Fruit fly (Drosophila melanogaster) whole organism, embryonic: Measurements from ENCODE around the gene jv.

ENCODE experiments used
- Abd-B ChIP-seq: fragments of 200-800 bp; sonication (Bioruptor generic); optimal IDR thresholded peaks from 2 replicates; lab custom pipeline; 2018; ENCODE audit warnings: missing biosample characterization, mild to moderate bottlenecking, missing genetic modification characterization, moderate library complexity
- Asciz ChIP-seq: fragments of 200-800 bp; sonication (Bioruptor generic); optimal IDR thresholded peaks from 2 replicates; lab custom pipeline; 2017; ENCODE audit warnings: missing biosample characterization, mild to moderate bottlenecking, missing genetic modification characterization, missing genetic modification reagents
- BEAF-32 ChIP-seq: fragments of 200-800 bp; sonication (Bioruptor generic); optimal IDR thresholded peaks from 3 replicates; lab custom pipeline; 2017; ENCODE audit warnings: missing biosample characterization, missing genetic modification characterization, mild to moderate bottlenecking, moderate library complexity, missing genetic modification reagents
- CG10274 ChIP-seq: fragments of 200-800 bp; sonication (Bioruptor generic); optimal IDR thresholded peaks from 3 replicates; lab custom pipeline; 2017; ENCODE audit warnings: missing biosample characterization, mild to moderate bottlenecking, missing genetic modification characterization
- CG10462 ChIP-seq: fragments of 200-800 bp; sonication (Bioruptor generic); optimal IDR thresholded peaks from 2 replicates; lab custom pipeline; 2016; ENCODE audit warnings: missing biosample characterization, missing genetic modification characterization
- CG10979 ChIP-seq: fragments of 200-800 bp; sonication (Bioruptor generic); optimal IDR thresholded peaks from 2 replicates; lab custom pipeline; 2018; ENCODE audit warnings: missing biosample characterization, mild to moderate bottlenecking, missing genetic modification characterization, moderate library complexity
- CG11398 ChIP-seq: fragments of 200-800 bp; sonication (Bioruptor generic); optimal IDR thresholded peaks from 2 replicates; lab custom pipeline; 2016; ENCODE audit warnings: missing biosample characterization, missing genetic modification characterization
- CG13287 ChIP-seq: fragments of 200-800 bp; sonication (Bioruptor generic); IDR thresholded peaks from 2 replicates; pipeline ENCODE4 v1.3.6; 2022; ENCODE audit warnings: missing biosample characterization, missing genetic modification characterization; ENCODE audit not compliant: partially characterized antibody
- CG16813 ChIP-seq: fragments of 200-800 bp; sonication (Bioruptor generic); IDR thresholded peaks from 3 replicates; pipeline ENCODE4 v1.3.6; 2022; ENCODE audit warnings: missing biosample characterization, missing genetic modification characterization; ENCODE audit not compliant: partially characterized antibody
- CG17385 ChIP-seq: fragments of 200-800 bp; sonication (Bioruptor generic); optimal IDR thresholded peaks from 3 replicates; lab custom pipeline; 2018; ENCODE audit warnings: missing biosample characterization, mild to moderate bottlenecking, missing genetic modification characterization
- CG17912 ChIP-seq: fragments of 200-800 bp; sonication (Bioruptor generic); optimal IDR thresholded peaks from 2 replicates; lab custom pipeline; 2018; ENCODE audit warnings: missing biosample characterization, mild to moderate bottlenecking, missing genetic modification characterization
- CG18011 ChIP-seq: fragments of 200-800 bp; sonication (Bioruptor generic); optimal IDR thresholded peaks from 2 replicates; lab custom pipeline; 2017; ENCODE audit warnings: missing biosample characterization, missing genetic modification characterization, mild to moderate bottlenecking, moderate library complexity, missing genotype
- CG1832 ChIP-seq: fragments of 200-800 bp; sonication (Bioruptor generic); optimal IDR thresholded peaks from 2 replicates; lab custom pipeline; 2017; ENCODE audit warnings: missing biosample characterization, mild to moderate bottlenecking, missing genetic modification characterization, inconsistent platforms
- CG31388 ChIP-seq: fragments of 200-800 bp; sonication (Bioruptor generic); optimal IDR thresholded peaks from 2 replicates; lab custom pipeline; 2016; ENCODE audit warnings: missing biosample characterization, missing genetic modification characterization
- CG33557 ChIP-seq: fragments of 200-800 bp; sonication (Bioruptor generic); optimal IDR thresholded peaks from 2 replicates; lab custom pipeline; 2019; ENCODE audit warnings: missing biosample characterization, mild to moderate bottlenecking, missing genetic modification characterization, moderate library complexity
- CG42726 ChIP-seq: fragments of 200-800 bp; sonication (Bioruptor generic); IDR thresholded peaks from 2 replicates; pipeline ENCODE4 v1.3.6; 2022; ENCODE audit warnings: missing biosample characterization, missing genetic modification characterization; ENCODE audit not compliant: partially characterized antibody
- CG6272 ChIP-seq: fragments of 200-800 bp; sonication (Bioruptor generic); IDR thresholded peaks from 2 replicates; pipeline ENCODE4 v1.3.6; 2022; ENCODE audit warnings: missing biosample characterization, missing genetic modification characterization
- CG6791 ChIP-seq: fragments of 200-800 bp; sonication (Bioruptor generic); IDR thresholded peaks from 3 replicates; pipeline ENCODE4 v1.3.6; 2022; ENCODE audit warnings: missing biosample characterization, missing genetic modification characterization; ENCODE audit not compliant: partially characterized antibody
- CG7786 ChIP-seq: fragments of 200-800 bp; sonication (Bioruptor generic); optimal IDR thresholded peaks from 2 replicates; lab custom pipeline; 2016; ENCODE audit warnings: missing biosample characterization, missing genetic modification characterization
- CG9727 ChIP-seq: fragments of 200-800 bp; sonication (Bioruptor generic); optimal IDR thresholded peaks from 3 replicates; lab custom pipeline; 2017; ENCODE audit warnings: missing biosample characterization, mild to moderate bottlenecking, missing genetic modification characterization
- CG9876 ChIP-seq: fragments of 200-800 bp; sonication (Bioruptor generic); optimal IDR thresholded peaks from 2 replicates; lab custom pipeline; 2016; ENCODE audit warnings: missing biosample characterization, missing genetic modification characterization
- D19B ChIP-seq: fragments of 200-800 bp; sonication (Bioruptor generic); optimal IDR thresholded peaks from 2 replicates; lab custom pipeline; 2017; ENCODE audit warnings: missing biosample characterization, mild to moderate bottlenecking, missing genetic modification characterization
- Dip3 ChIP-seq: fragments of 200-800 bp; sonication (Bioruptor generic); optimal IDR thresholded peaks from 3 replicates; lab custom pipeline; 2016; ENCODE audit warnings: missing biosample characterization, missing genetic modification characterization
- HmgD ChIP-seq: fragments of 200-800 bp; sonication (Bioruptor generic); optimal IDR thresholded peaks from 3 replicates; lab custom pipeline; 2016; ENCODE audit warnings: missing biosample characterization, missing genetic modification characterization
- Jarid2 ChIP-seq: fragments of 200-800 bp; sonication (Bioruptor generic); optimal IDR thresholded peaks from 3 replicates; lab custom pipeline; 2017; ENCODE audit warnings: mild to moderate bottlenecking, missing biosample characterization, missing genetic modification reagents, missing genetic modification characterization
- MESR4 ChIP-seq: fragments of 200-800 bp; sonication (Bioruptor generic); optimal IDR thresholded peaks from 2 replicates; lab custom pipeline; 2018; ENCODE audit warnings: missing biosample characterization, mild to moderate bottlenecking, missing genetic modification characterization, moderate library complexity
- Myb ChIP-seq: fragments of 200-800 bp; sonication (Bioruptor generic); optimal IDR thresholded peaks from 2 replicates; lab custom pipeline; 2016; ENCODE audit warnings: missing biosample characterization, missing genetic modification characterization
- NfI ChIP-seq: fragments of 200-800 bp; sonication (Bioruptor generic); optimal IDR thresholded peaks from 3 replicates; lab custom pipeline; 2018; ENCODE audit warnings: missing biosample characterization, mild to moderate bottlenecking, missing genetic modification characterization, moderate library complexity
- Opbp ChIP-seq: fragments of 200-800 bp; sonication (Bioruptor generic); IDR thresholded peaks from 3 replicates; pipeline ENCODE4 v1.3.6; 2022; ENCODE audit warnings: missing biosample characterization, missing genetic modification characterization; ENCODE audit not compliant: partially characterized antibody
- YL-1 ChIP-seq: fragments of 200-800 bp; sonication (Bioruptor generic); optimal IDR thresholded peaks from 3 replicates; lab custom pipeline; 2017; ENCODE audit warnings: missing biosample characterization, mild to moderate bottlenecking, missing genetic modification characterization
- chif ChIP-seq, 2 experiments: fragments of 200-800 bp; sonication (Bioruptor generic); optimal IDR thresholded peaks; 3 replicates each; lab custom pipeline; 2016; ENCODE audit warnings: missing biosample characterization in 2 of 2, missing genetic modification characterization in 2 of 2
- croc ChIP-seq: fragments of 200-800 bp; sonication (Bioruptor generic); conservative IDR thresholded peaks from 3 replicates; pipeline ENCODE4 v1.3.6; 2022; ENCODE audit warnings: missing biosample characterization, missing genetic modification characterization
- crp ChIP-seq, 2 experiments: fragments of 200-800 bp; sonication (Bioruptor generic); optimal IDR thresholded peaks; 2 replicates in 1 of 2; 3 replicates in 1 of 2; lab custom pipeline; 2017; ENCODE audit warnings: missing biosample characterization in 2 of 2, missing genetic modification characterization in 2 of 2, mild to moderate bottlenecking in 1 of 2, moderate library complexity in 1 of 2
- danr ChIP-seq: fragments of 200-800 bp; sonication (Bioruptor generic); IDR thresholded peaks from 2 replicates; pipeline ENCODE4 v1.3.6; 2022; ENCODE audit warnings: missing biosample characterization, missing genetic modification characterization
- fd3F ChIP-seq: fragments of 200-800 bp; sonication (Bioruptor generic); optimal IDR thresholded peaks from 2 replicates; lab custom pipeline; 2018; ENCODE audit warnings: missing biosample characterization, mild to moderate bottlenecking, missing genetic modification characterization, moderate library complexity
- her ChIP-seq: fragments of 200-800 bp; sonication (Bioruptor generic); optimal IDR thresholded peaks from 2 replicates; lab custom pipeline; 2016; ENCODE audit warnings: missing biosample characterization, missing genetic modification characterization
- hkb ChIP-seq, 2 experiments: fragments of 200-800 bp in 1 of 2; fragments of >200 bp in 1 of 2; sonication (Bioruptor generic) in 1 of 2; IDR thresholded peaks in 1 of 2; optimal IDR thresholded peaks in 1 of 2; 2 replicates each; pipeline versions ENCODE4 v1.3.6 to Lab custom; 2017 to 2022; ENCODE audit warnings: missing biosample characterization in 1 of 2, missing genetic modification characterization in 1 of 2
- jigr1 ChIP-seq: fragments of 200-800 bp; sonication (Bioruptor generic); IDR thresholded peaks from 3 replicates; pipeline ENCODE4 v1.3.6; 2022; ENCODE audit warnings: missing biosample characterization, missing genetic modification characterization
- jumu ChIP-seq: fragments of 200-800 bp; sonication (Bioruptor generic); optimal IDR thresholded peaks from 3 replicates; lab custom pipeline; 2016; ENCODE audit warnings: missing biosample characterization, missing genetic modification characterization
- mam ChIP-seq: fragments of 200-800 bp; sonication (Bioruptor generic); optimal IDR thresholded peaks from 3 replicates; lab custom pipeline; 2016; ENCODE audit warnings: missing biosample characterization, missing genetic modification characterization
- nerfin-2 ChIP-seq: fragments of 200-800 bp; sonication (Bioruptor generic); IDR thresholded peaks from 2 replicates; pipeline ENCODE4 v1.3.6; 2022; ENCODE audit warnings: missing biosample characterization, missing genetic modification characterization; ENCODE audit not compliant: partially characterized antibody
- p53 ChIP-seq: fragments of 200-800 bp; sonication (Bioruptor generic); optimal IDR thresholded peaks from 2 replicates; lab custom pipeline; 2016; ENCODE audit warnings: missing biosample characterization, missing genetic modification characterization
- pho ChIP-seq: fragments of 200-800 bp; sonication (Bioruptor generic); optimal IDR thresholded peaks from 2 replicates; lab custom pipeline; 2016; ENCODE audit warnings: missing biosample characterization, missing genetic modification characterization
- pum ChIP-seq: fragments of 200-800 bp; sonication (Bioruptor generic); optimal IDR thresholded peaks from 2 replicates; lab custom pipeline; 2016; ENCODE audit warnings: missing biosample characterization, missing genetic modification characterization
- row ChIP-seq: fragments of 200-800 bp; sonication (Bioruptor generic); IDR thresholded peaks from 3 replicates; pipeline ENCODE4 v1.3.6; 2022; ENCODE audit warnings: missing biosample characterization, missing genetic modification characterization
- sob ChIP-seq: fragments of 200-800 bp; sonication (Bioruptor generic); IDR thresholded peaks from 2 replicates; pipeline ENCODE4 v1.3.6; 2022; ENCODE audit warnings: missing biosample characterization, missing genetic modification characterization
- tll ChIP-seq, 2 experiments: fragments of 200-800 bp in 1 of 2; fragments of >200 bp in 1 of 2; sonication (Bioruptor generic) in 1 of 2; optimal IDR thresholded peaks; 2 replicates each; lab custom pipeline; 2017 to 2019; ENCODE audit warnings: missing biosample characterization in 2 of 2, missing genetic modification characterization in 2 of 2, mild to moderate bottlenecking in 1 of 2, moderate library complexity in 1 of 2
- trh ChIP-seq: fragments of 200-800 bp; sonication (Bioruptor generic); optimal IDR thresholded peaks from 2 replicates; lab custom pipeline; 2016; ENCODE audit warnings: missing biosample characterization, missing genetic modification characterization

The jv gene

DNA sequence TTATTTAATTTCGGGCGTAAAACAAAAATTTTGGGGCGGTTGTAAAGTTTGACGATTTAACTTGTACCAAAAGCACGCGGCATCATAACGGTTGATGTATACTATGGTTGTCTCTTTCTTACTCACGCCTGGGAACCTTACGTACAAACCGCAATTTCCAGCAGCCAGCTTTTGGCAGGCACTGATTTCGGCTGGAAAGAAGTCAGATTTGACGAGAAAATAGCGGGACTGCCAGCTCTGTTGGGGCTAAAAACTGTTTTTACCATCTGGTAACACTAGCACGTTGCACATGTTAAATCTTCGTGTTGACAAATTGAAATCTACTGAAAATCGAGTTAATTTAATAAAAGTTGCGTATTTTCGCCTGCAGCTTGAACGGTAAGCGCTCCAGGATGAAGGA, 16.6 kb upstream of the jv start, which contains the start of gene zpg (continued):
- no peak for TF ChIP-seq CG10979 (tag; lab: Kevin White, UChicago)
- no peak for TF ChIP-seq nerfin-2
- peak; percentile 59 for TF ChIP-seq Abd-B (GFP tag; lab: Kevin White, UChicago)
- peak in 1 of 2 experiments; percentile 34 for TF ChIP-seq chif (GFP tag; optimal IDR thresholded peaks at IDR 0.05; lab: Kevin White, UChicago)
- peak; percentile 47 for TF ChIP-seq BEAF-32
- peak; percentile 51; the same call in 2 of the 3 replicates for TF ChIP-seq Opbp (GFP tag; lab: Robert Waterston, UW)
- TF ChIP-seq danr (GFP tag; lab: Robert Waterston, UW): no peak
- no peak for TF ChIP-seq CG31388 (GFP tag; lab: Kevin White, UChicago)
- TF ChIP-seq CG9876 (GFP tag; lab: Kevin White, UChicago): peak; percentile 4
- TF ChIP-seq p53 (GFP tag; lab: Kevin White, UChicago): peak; percentile 76
- TF ChIP-seq CG18011: peak; percentile 99
- peak; percentile 25; the same call in 1 of the 2 replicates for TF ChIP-seq CG6272 (GFP tag; lab: Robert Waterston, UW)
- peak in 1 of 2 experiments; percentile 33 for TF ChIP-seq tll (GFP tag; optimal IDR thresholded peaks at IDR 0.05; lab: Kevin White, UChicago)
- TF ChIP-seq CG16813 (GFP tag; lab: Robert Waterston, UW): peak; percentile 54
- peak; percentile 39 for TF ChIP-seq CG17912 (GFP tag; lab: Kevin White, UChicago)
- no peak for TF ChIP-seq CG10274 (GFP tag; lab: Kevin White, UChicago)
- TF ChIP-seq mam (GFP tag; lab: Kevin White, UChicago): peak; percentile 35
- peak; percentile 72 for TF ChIP-seq CG1832 (GFP tag; lab: Kevin White, UChicago)
- TF ChIP-seq sob (GFP tag; lab: Robert Waterston, UW): peak; percentile 51; the same call in 1 of the 2 replicates
- no peak for TF ChIP-seq her
- no peak for TF ChIP-seq croc (GFP tag; lab: Robert Waterston, UW)
- peak; percentile 26 for TF ChIP-seq Jarid2 (GFP tag; lab: Kevin White, UChicago)
- TF ChIP-seq crp (GFP tag; optimal IDR thresholded peaks at IDR 0.05; lab: Kevin White, UChicago): peak in 1 of 2 experiments; percentile 44
- TF ChIP-seq CG9727 (GFP tag; lab: Kevin White, UChicago): peak; percentile 4
- peak; percentile 90 for TF ChIP-seq hkb (optimal IDR thresholded peaks at IDR 0.05; lab: Kevin White, UChicago)
- TF ChIP-seq hkb (GFP tag; IDR thresholded peaks at IDR 0.05; lab: Robert Waterston, UW): no peak; the same call in 1 of the 2 replicates
- peak; percentile 77 for TF ChIP-seq CG13287
- TF ChIP-seq jigr1: no peak
- no peak for TF ChIP-seq pum (GFP tag; lab: Kevin White, UChicago)
- TF ChIP-seq pho (GFP tag; lab: Kevin White, UChicago): peak; percentile 22
- peak; percentile 74; the same call in 2 of the 3 replicates for TF ChIP-seq row (GFP tag; lab: Robert Waterston, UW)
- TF ChIP-seq Myb (GFP tag; lab: Kevin White, UChicago): peak; percentile 96
- peak; percentile 88 for TF ChIP-seq HmgD (GFP tag; lab: Kevin White, UChicago)
- no peak for TF ChIP-seq trh (GFP tag; lab: Kevin White, UChicago)
- TF ChIP-seq jumu: peak; percentile 44
- peak; percentile 67; the same call in 1 of the 2 replicates for TF ChIP-seq CG42726 (GFP tag; lab: Robert Waterston, UW)
- TF ChIP-seq CG6791 (GFP tag; lab: Robert Waterston, UW): peak; percentile 59; the same call in 2 of the 3 replicates
- TF ChIP-seq Dip3 (GFP tag; lab: Kevin White, UChicago): peak; percentile 35
- TF ChIP-seq CG11398 (GFP tag; lab: Kevin White, UChicago): no peak
- TF ChIP-seq fd3F (GFP tag; lab: Kevin White, UChicago): no peak
- peak; percentile 58 for TF ChIP-seq MESR4
- TF ChIP-seq Asciz (GFP tag; lab: Kevin White, UChicago): no peak
- TF ChIP-seq YL-1: peak; percentile 71
- peak; percentile 61 for TF ChIP-seq CG10462 (GFP tag; lab: Kevin White, UChicago)
- peak; percentile 18 for TF ChIP-seq NfI (GFP tag; lab: Kevin White, UChicago)
- TF ChIP-seq CG7786 (GFP tag; lab: Kevin White, UChicago): no peak
- TF ChIP-seq D19B (GFP tag; lab: Kevin White, UChicago): no peak
- no peak for TF ChIP-seq CG17385 (GFP tag; lab: Kevin White, UChicago)
- TF ChIP-seq CG33557 (GFP tag; lab: Kevin White, UChicago): no peak
